Worm (Caenorhabditis elegans) whole organism, L1 larva: ENCODE measurements around the gene ced-8.

Source experiments
- C04F5.9 ChIP-seq: sonication (generic microtip); optimal IDR thresholded peaks from 2 replicates; lab custom pipeline; 2016; ENCODE audit warnings: missing genetic modification characterization, missing compliant biosample characterization
- C16A3.4 ChIP-seq: fragments of 150-350 bp; optimal IDR thresholded peaks from 2 replicates; lab custom pipeline; 2014; ENCODE audit warnings: missing biosample characterization, missing genetic modification characterization
- Y116A8C.19 ChIP-seq: sonication (generic microtip); optimal IDR thresholded peaks from 2 replicates; lab custom pipeline; 2016; ENCODE audit warnings: missing compliant biosample characterization, missing genetic modification characterization, borderline replicate concordance
- aly-2 ChIP-seq: fragments of 150-350 bp; optimal IDR thresholded peaks from 2 replicates; lab custom pipeline; 2014; ENCODE audit warnings: missing biosample characterization, missing genetic modification characterization
- ama-1 ChIP-seq: fragments of 150-350 bp; optimal IDR thresholded peaks from 2 replicates; lab custom pipeline; 2014
- blmp-1 ChIP-seq: fragments of 150-350 bp; optimal IDR thresholded peaks from 2 replicates; lab custom pipeline; 2014; ENCODE audit warnings: missing biosample characterization, missing genetic modification characterization
- ceh-63 ChIP-seq: fragments of 200-800 bp; sonication (Bioruptor generic); optimal IDR thresholded peaks from 2 replicates; lab custom pipeline; 2018; ENCODE audit warnings: mild to moderate bottlenecking, missing genetic modification characterization, missing compliant biosample characterization
- ceh-8 ChIP-seq: fragments of 200-800 bp; sonication (Bioruptor generic); optimal IDR thresholded peaks from 2 replicates; lab custom pipeline; 2018; ENCODE audit warnings: mild to moderate bottlenecking, missing genetic modification characterization, moderate library complexity, missing compliant biosample characterization
- ceh-88 ChIP-seq: fragments of 200-800 bp; sonication (Bioruptor generic); IDR thresholded peaks from 2 replicates; pipeline ENCODE4 v1.3.6; 2022; ENCODE audit warnings: missing genetic modification characterization, missing compliant biosample characterization
- ceh-90 ChIP-seq: sonication (generic microtip); optimal IDR thresholded peaks from 2 replicates; lab custom pipeline; 2016; ENCODE audit warnings: missing genetic modification characterization, missing compliant biosample characterization
- ces-1 ChIP-seq: fragments of 150-350 bp; optimal IDR thresholded peaks from 2 replicates; lab custom pipeline; 2014; ENCODE audit warnings: missing biosample characterization, missing genetic modification reagents, missing genetic modification characterization
- dpl-1 ChIP-seq, 3 experiments: fragments of 150-350 bp in 2 of 3; sonication (generic microtip) in 1 of 3; optimal IDR thresholded peaks; 2 replicates each; lab custom pipeline; 2014 to 2017; ENCODE audit warnings: missing biosample characterization in 3 of 3, missing genetic modification characterization in 3 of 3, missing genetic modification reagents in 3 of 3
- efl-1 ChIP-seq, 4 experiments: fragments of 150-350 bp; optimal IDR thresholded peaks in 3 of 4; peaks in 1 of 4; 1 replicate in 1 of 4; 2 replicates in 3 of 4; lab custom pipeline; 2014; ENCODE audit warnings: missing biosample characterization in 2 of 4, missing genetic modification characterization in 2 of 4, missing genetic modification reagents in 2 of 4
- efl-3 ChIP-seq: fragments of 200-800 bp; sonication (Bioruptor generic); optimal IDR thresholded peaks from 2 replicates; lab custom pipeline; 2018; ENCODE audit warnings: mild to moderate bottlenecking, missing genetic modification characterization, missing compliant biosample characterization
- egl-13 ChIP-seq: sonication (generic microtip); optimal IDR thresholded peaks from 2 replicates; lab custom pipeline; 2016; ENCODE audit warnings: missing genotype, missing genetic modification reagents, missing genetic modification characterization, missing compliant biosample characterization
- egl-27 ChIP-seq, 2 experiments: fragments of 150-350 bp in 1 of 2; sonication (generic microtip); optimal IDR thresholded peaks; 3 replicates each; lab custom pipeline; 2017 to 2018; ENCODE audit warnings: missing biosample characterization in 2 of 2, missing genetic modification characterization in 2 of 2, missing genetic modification reagents in 2 of 2
- elt-2 ChIP-seq: sonication (generic microtip); optimal IDR thresholded peaks from 2 replicates; lab custom pipeline; 2016; ENCODE audit warnings: missing genetic modification characterization, mild to moderate bottlenecking, inconsistent platforms, missing compliant biosample characterization, missing genetic modification reagents
- elt-3 ChIP-seq, 6 experiments: fragments of 150-350 bp in 1 of 6; sonication (generic microtip); optimal IDR thresholded peaks; 2 replicates each; lab custom pipeline; 2017 to 2018; ENCODE audit warnings: missing biosample characterization in 6 of 6, missing genetic modification characterization in 6 of 6, inconsistent platforms in 1 of 6
- fkh-4 ChIP-seq: sonication (generic microtip); optimal IDR thresholded peaks from 2 replicates; lab custom pipeline; 2016; ENCODE audit warnings: missing compliant biosample characterization, missing genetic modification characterization, borderline replicate concordance
- fos-1 ChIP-seq: fragments of 150-350 bp; optimal IDR thresholded peaks from 2 replicates; lab custom pipeline; 2014; ENCODE audit warnings: missing biosample characterization, missing genetic modification characterization
- hlh-17 ChIP-seq: fragments of 200-800 bp; sonication (Bioruptor generic); optimal IDR thresholded peaks from 2 replicates; lab custom pipeline; 2018; ENCODE audit warnings: missing genetic modification characterization, mild to moderate bottlenecking, missing compliant biosample characterization, moderate library complexity, borderline replicate concordance
- hlh-4 ChIP-seq: sonication (generic microtip); optimal IDR thresholded peaks from 2 replicates; lab custom pipeline; 2016; ENCODE audit warnings: mild to moderate bottlenecking, missing genetic modification characterization, missing compliant biosample characterization
- irx-1 ChIP-seq: sonication (generic microtip); optimal IDR thresholded peaks from 2 replicates; lab custom pipeline; 2016; ENCODE audit warnings: missing genetic modification characterization, missing compliant biosample characterization
- isw-1 ChIP-seq: fragments of 200-800 bp; sonication (Bioruptor generic); IDR thresholded peaks from 2 replicates; pipeline ENCODE4 v1.3.6; 2022; ENCODE audit warnings: missing genetic modification characterization, missing compliant biosample characterization
- lin-15B ChIP-seq: fragments of 150-350 bp; sonication (generic microtip); optimal IDR thresholded peaks from 3 replicates; lab custom pipeline; 2014; ENCODE audit warnings: missing biosample characterization, missing genetic modification characterization
- lin-35 ChIP-seq, 2 experiments: fragments of 150-350 bp; optimal IDR thresholded peaks; 2 replicates each; lab custom pipeline; 2014; ENCODE audit warnings: missing biosample characterization in 2 of 2, missing genetic modification characterization in 2 of 2, missing genetic modification reagents in 2 of 2
- lin-39 ChIP-seq: fragments of 150-350 bp; optimal IDR thresholded peaks from 2 replicates; lab custom pipeline; 2014; ENCODE audit warnings: missing biosample characterization, missing genetic modification reagents, missing genetic modification characterization
- lir-3 ChIP-seq: sonication (generic microtip); optimal IDR thresholded peaks from 2 replicates; lab custom pipeline; 2016; ENCODE audit warnings: mild to moderate bottlenecking, missing genetic modification characterization, moderate library complexity, missing compliant biosample characterization; ENCODE audit not compliant: poor library complexity
- mef-2 ChIP-seq: fragments of 150-350 bp; optimal IDR thresholded peaks from 2 replicates; lab custom pipeline; 2014; ENCODE audit warnings: missing biosample characterization, missing genetic modification characterization
- nhr-11 ChIP-seq: fragments of 150-350 bp; optimal IDR thresholded peaks from 2 replicates; lab custom pipeline; 2014; ENCODE audit warnings: missing biosample characterization, missing genetic modification characterization
- nhr-12 ChIP-seq: sonication (generic microtip); optimal IDR thresholded peaks from 2 replicates; lab custom pipeline; 2017; ENCODE audit warnings: missing biosample characterization, missing genetic modification characterization
- nhr-19 ChIP-seq: fragments of 200-800 bp; sonication (Bioruptor generic); conservative IDR thresholded peaks from 2 replicates; pipeline ENCODE4 v1.3.6; 2022; ENCODE audit warnings: missing genetic modification characterization, missing compliant biosample characterization
- nhr-20 ChIP-seq: sonication (generic microtip); optimal IDR thresholded peaks from 2 replicates; lab custom pipeline; 2016; ENCODE audit warnings: mild to moderate bottlenecking, missing genetic modification characterization, missing compliant biosample characterization
- nhr-237 ChIP-seq: fragments of 150-350 bp; optimal IDR thresholded peaks from 2 replicates; lab custom pipeline; 2014; ENCODE audit warnings: missing biosample characterization, missing genetic modification characterization
- nhr-71 ChIP-seq: sonication (generic microtip); optimal IDR thresholded peaks from 2 replicates; lab custom pipeline; 2016; ENCODE audit warnings: mild to moderate bottlenecking, missing genetic modification characterization, moderate library complexity, missing compliant biosample characterization
- nhr-84 ChIP-seq: sonication (generic microtip); optimal IDR thresholded peaks from 2 replicates; lab custom pipeline; 2017; ENCODE audit warnings: missing biosample characterization, missing genetic modification characterization
- nhr-85 ChIP-seq: sonication (generic microtip); peaks from one replicate; lab custom pipeline; 2016; ENCODE audit warnings: missing genetic modification characterization, inconsistent platforms, missing compliant biosample characterization
- nhr-90 ChIP-seq: sonication (generic microtip); optimal IDR thresholded peaks from 2 replicates; lab custom pipeline; 2016; ENCODE audit warnings: mild to moderate bottlenecking, missing genetic modification characterization, missing compliant biosample characterization; ENCODE audit not compliant: poor library complexity
- rnt-1 ChIP-seq: sonication (generic microtip); optimal IDR thresholded peaks from 2 replicates; lab custom pipeline; 2016; ENCODE audit warnings: mild to moderate bottlenecking, missing genetic modification characterization, moderate library complexity, missing compliant biosample characterization
- sptf-1 ChIP-seq: fragments of 150-350 bp; optimal IDR thresholded peaks from 2 replicates; lab custom pipeline; 2014; ENCODE audit warnings: missing biosample characterization, missing genetic modification characterization
- swsn-7 ChIP-seq: sonication (generic microtip); optimal IDR thresholded peaks from 2 replicates; lab custom pipeline; 2016; ENCODE audit warnings: missing genetic modification characterization, missing compliant biosample characterization
- tbx-2 ChIP-seq: sonication (generic microtip); optimal IDR thresholded peaks from 2 replicates; lab custom pipeline; 2016; ENCODE audit warnings: missing genetic modification characterization, missing compliant biosample characterization
- unc-130 ChIP-seq: fragments of 150-350 bp; optimal IDR thresholded peaks from 2 replicates; lab custom pipeline; 2017; ENCODE audit warnings: missing biosample characterization, missing genetic modification characterization, inconsistent platforms
- unc-62 ChIP-seq: fragments of 150-350 bp; optimal IDR thresholded peaks from 2 replicates; lab custom pipeline; 2014; ENCODE audit warnings: missing biosample characterization, missing genetic modification reagents, missing genetic modification characterization
- zip-4 ChIP-seq: fragments of 200-800 bp; sonication (Bioruptor generic); optimal IDR thresholded peaks from 2 replicates; lab custom pipeline; 2018; ENCODE audit warnings: mild to moderate bottlenecking, missing genetic modification characterization, moderate library complexity, missing compliant biosample characterization
- ztf-4 ChIP-seq: fragments of 150-350 bp; optimal IDR thresholded peaks from 2 replicates; lab custom pipeline; 2014; ENCODE audit warnings: missing biosample characterization, missing genetic modification characterization

The ced-8 gene

DNA sequence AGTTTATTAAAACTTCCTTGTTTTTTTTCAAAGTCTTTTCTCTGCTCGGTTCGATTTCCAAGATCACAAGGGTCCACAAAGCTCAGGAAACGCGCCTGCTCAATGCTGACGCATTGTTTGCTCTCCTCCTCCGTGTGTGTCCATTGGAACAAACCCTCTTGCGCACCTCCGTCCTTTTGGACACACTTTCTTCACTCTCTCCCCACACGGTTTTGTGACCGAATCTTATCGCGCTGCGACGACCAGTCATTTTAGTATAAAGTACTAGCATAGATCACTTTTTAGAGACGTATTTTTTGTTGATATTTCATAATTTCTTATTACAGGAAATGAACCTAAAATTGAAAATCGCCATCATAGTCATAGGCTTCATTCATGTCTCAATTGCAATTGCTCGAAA lies 48.5 kb downstream of the ced-8 start (continued):
- TF ChIP-seq egl-27 (tag; optimal IDR thresholded peaks at IDR 0.05; lab: Kevin White, UChicago) (no peak), tbx-2 (tag; lab: Kevin White, UChicago) (peak; percentile 89), hlh-17 (GFP tag; lab: Kevin White, UChicago) (no peak), lir-3 (tag; lab: Kevin White, UChicago) (no peak), egl-13 (tag; lab: Kevin White, UChicago) (peak; percentile 54), ceh-88 (GFP tag; lab: Robert Waterston, UW) (0 out of 2 replicates have a peak, but pooled peaks have one; percentile 27), ceh-63 (GFP tag; lab: Kevin White, UChicago) (no peak), C04F5.9 (tag; lab: Kevin White, UChicago) (no peak), elt-3 (tag; optimal IDR thresholded peaks at IDR 0.05; lab: Kevin White, UChicago) (peak in 1 of 6 experiments; percentile 34), nhr-84 (tag; lab: Kevin White, UChicago) (no peak), sptf-1 (tag; lab: Kevin White, UChicago) (no peak), efl-1 (optimal IDR thresholded peaks at IDR 0.05; lab: Kevin White, UChicago) (peak; percentile 61 to 68), efl-1 (GFP tag; optimal IDR thresholded peaks at IDR 0.05 in 1 of 2; lab: Kevin White, UChicago) (peak; percentile 58 to 97), ztf-4 (tag; lab: Kevin White, UChicago) (peak; percentile 64), ceh-90 (tag; lab: Kevin White, UChicago) (no peak), lin-15B (peak; percentile 44), nhr-90 (peak; percentile 80), hlh-4 (tag; lab: Kevin White, UChicago) (no peak), nhr-20 (tag; lab: Kevin White, UChicago) (peak; percentile 85), nhr-71 (tag; lab: Kevin White, UChicago) (peak; percentile 88), dpl-1 (GFP tag; optimal IDR thresholded peaks at IDR 0.05; lab: Kevin White, UChicago) (peak; percentile 59 to 73 (median 62)), nhr-237 (peak; percentile 14), isw-1 (GFP tag; lab: Robert Waterston, UW) (peak; percentile 44; the same call in 1 of the 2 replicates), ama-1 (no peak), fkh-4 (no peak), aly-2 (no peak), efl-3 (no peak), blmp-1 (tag; lab: Kevin White, UChicago) (peak; percentile 75), unc-62 (GFP tag; lab: Kevin White, UChicago) (no peak), irx-1 (peak; percentile 71), swsn-7 (tag; lab: Kevin White, UChicago) (peak; percentile 83), nhr-12 (tag; lab: Kevin White, UChicago) (no peak)

DNA sequence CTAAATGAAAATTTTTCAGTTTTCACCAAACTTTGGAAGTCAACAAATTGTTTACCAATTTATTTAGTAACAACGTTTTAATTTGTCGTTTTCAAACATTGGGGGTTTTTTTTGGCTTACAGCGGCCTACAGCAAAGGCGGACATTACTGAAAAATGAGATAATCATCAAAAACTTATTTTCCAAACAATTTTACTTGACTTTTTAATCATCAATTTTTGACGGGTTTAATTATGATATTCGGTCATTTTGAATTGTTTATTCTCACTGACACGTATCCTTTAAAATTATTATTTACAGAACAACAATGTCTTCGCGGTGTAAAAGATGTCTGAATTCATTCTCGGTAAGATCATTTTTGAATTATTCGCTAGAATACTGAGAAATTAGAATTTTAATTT lies 49.2 kb downstream of the ced-8 start, which contains the start of gene F40B5.2:
F40B5.2 (plus strand) TSS at position 301 of the 400 bp plus-strand sequence.
- TF ChIP-seq C16A3.4 (no peak), fos-1 (no peak), sptf-1 (tag; lab: Kevin White, UChicago) (no peak), nhr-19 (no peak), ceh-8 (GFP tag; lab: Kevin White, UChicago) (no peak), Y116A8C.19 (tag; lab: Kevin White, UChicago) (no peak), nhr-12 (tag; lab: Kevin White, UChicago) (no peak), ces-1 (GFP tag; lab: Kevin White, UChicago) (no peak), elt-2 (no peak), rnt-1 (tag; lab: Kevin White, UChicago) (no peak), lin-39 (no peak), zip-4 (no peak), elt-3 (tag; optimal IDR thresholded peaks at IDR 0.05; lab: Kevin White, UChicago) (no peak), nhr-11 (tag; lab: Kevin White, UChicago) (no peak), lin-35 (GFP tag; optimal IDR thresholded peaks at IDR 0.05; lab: Kevin White, UChicago) (no peak), unc-130 (no peak), egl-27 (tag; optimal IDR thresholded peaks at IDR 0.05; lab: Kevin White, UChicago) (no peak), mef-2 (tag; lab: Kevin White, UChicago) (no peak), nhr-85 (tag; lab: Kevin White, UChicago) (no peak)
